Fruit fly (Drosophila melanogaster) whole organism, embryonic: ENCODE measurements around the gene CG14696.

ENCODE experiments used
- CG12104 ChIP-seq: fragments of 200-800 bp; sonication (Bioruptor generic); optimal IDR thresholded peaks from 3 replicates; lab custom pipeline; 2016; ENCODE audit warnings: missing biosample characterization, missing genetic modification characterization
- CTCF ChIP-seq: fragments of 200-800 bp; sonication (Bioruptor generic); optimal IDR thresholded peaks from 2 replicates; lab custom pipeline; 2017; ENCODE audit warnings: missing biosample characterization, mild to moderate bottlenecking, missing genetic modification characterization, moderate library complexity
- Chrac-16 ChIP-seq: fragments of 200-800 bp; sonication (Bioruptor generic); optimal IDR thresholded peaks from 3 replicates; lab custom pipeline; 2016; ENCODE audit warnings: missing biosample characterization, missing genetic modification characterization
- HLH4C ChIP-seq: fragments of 200-800 bp; sonication (Bioruptor generic); IDR thresholded peaks from 3 replicates; pipeline ENCODE4 v1.3.6; 2022; ENCODE audit warnings: missing biosample characterization, missing genetic modification characterization; ENCODE audit not compliant: partially characterized antibody
- Med ChIP-seq: fragments of 200-800 bp; sonication (Bioruptor generic); peaks from one replicate; lab custom pipeline; 2016; ENCODE audit warnings: missing biosample characterization, missing genetic modification characterization, mild to moderate bottlenecking, inconsistent platforms, moderate library complexity
- Neu2 ChIP-seq: fragments of 200-800 bp; sonication (Bioruptor generic); optimal IDR thresholded peaks from 3 replicates; lab custom pipeline; 2016; ENCODE audit warnings: missing biosample characterization, missing genetic modification characterization, borderline replicate concordance
- Usf ChIP-seq: fragments of 200-800 bp; sonication (Bioruptor generic); optimal IDR thresholded peaks from 2 replicates; lab custom pipeline; 2017; ENCODE audit warnings: missing genotype, missing biosample characterization, missing genetic modification characterization
- mam ChIP-seq: fragments of 200-800 bp; sonication (Bioruptor generic); optimal IDR thresholded peaks from 3 replicates; lab custom pipeline; 2016; ENCODE audit warnings: missing biosample characterization, missing genetic modification characterization

DNA sequence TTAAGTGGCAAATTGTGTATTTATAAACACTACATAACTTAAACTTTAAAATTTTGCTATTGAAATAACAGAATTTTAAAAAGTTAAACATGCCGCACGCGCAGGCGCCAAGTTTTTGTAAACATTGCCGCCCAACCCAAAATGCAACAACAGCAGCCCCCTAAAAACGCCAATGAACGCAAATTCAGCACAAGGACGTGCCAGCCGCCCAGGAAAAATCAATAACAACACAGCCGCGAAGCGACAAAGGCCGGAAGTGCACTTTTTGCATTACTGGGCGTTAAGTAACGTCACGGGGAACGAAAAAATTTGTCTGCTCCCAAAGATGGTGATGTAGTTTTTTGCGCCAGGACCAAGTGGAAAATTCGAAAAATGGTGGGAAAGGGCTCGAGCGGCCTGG, 12.0 kb downstream of the CG14696 start, which contains the start of gene CG4596:
- TF ChIP-seq Chrac-16 (GFP tag; lab: Kevin White, UChicago) = no peak
- no peak for TF ChIP-seq HLH4C (GFP tag; lab: Robert Waterston, UW)
- TF ChIP-seq Neu2 (GFP tag; lab: Kevin White, UChicago) = no peak
- no peak for TF ChIP-seq CTCF (GFP tag; lab: Kevin White, UChicago)
- no peak for TF ChIP-seq CG12104 (GFP tag; lab: Kevin White, UChicago)
- TF ChIP-seq mam = no peak
- TF ChIP-seq Med (GFP tag; lab: Kevin White, UChicago) = peak; percentile 1
- TF ChIP-seq Usf (GFP tag; lab: Kevin White, UChicago) = no peak
